Fruit fly (Drosophila melanogaster) whole organism, embryonic: ENCODE results near the gene PIG-L.

Experiments
- Ada2b ChIP-seq: fragments of 200-800 bp; sonication (Bioruptor generic); IDR thresholded peaks from 2 replicates; pipeline ENCODE4 v1.3.6; 2022; ENCODE audit warnings: missing biosample characterization, missing genetic modification characterization
- Bdp1 ChIP-seq: fragments of 200-800 bp; sonication (Bioruptor generic); optimal IDR thresholded peaks from 3 replicates; lab custom pipeline; 2016; ENCODE audit warnings: missing biosample characterization, missing genetic modification characterization
- C15 ChIP-seq: fragments of 200-800 bp; sonication (Bioruptor generic); IDR thresholded peaks from 3 replicates; pipeline ENCODE4 v1.3.6; 2022; ENCODE audit warnings: missing biosample characterization, missing genetic modification characterization
- CG1024 ChIP-seq: fragments of 200-800 bp; sonication (Bioruptor generic); IDR thresholded peaks from 2 replicates; pipeline ENCODE4 v1.3.6; 2022; ENCODE audit warnings: missing biosample characterization, missing genetic modification characterization
- CG10462 ChIP-seq: fragments of 200-800 bp; sonication (Bioruptor generic); optimal IDR thresholded peaks from 2 replicates; lab custom pipeline; 2016; ENCODE audit warnings: missing biosample characterization, missing genetic modification characterization
- CG11247 ChIP-seq: fragments of 200-800 bp; sonication (Bioruptor generic); IDR thresholded peaks from 2 replicates; pipeline ENCODE4 v1.3.6; 2022; ENCODE audit warnings: missing biosample characterization, missing genetic modification characterization
- CG11695 ChIP-seq: fragments of 200-800 bp; sonication (Bioruptor generic); IDR thresholded peaks from 3 replicates; pipeline ENCODE4 v1.3.6; 2022; ENCODE audit warnings: missing biosample characterization, missing genetic modification characterization
- CG12299 ChIP-seq: fragments of 200-800 bp; sonication (Bioruptor generic); optimal IDR thresholded peaks from 2 replicates; lab custom pipeline; 2018; ENCODE audit warnings: missing biosample characterization, mild to moderate bottlenecking, missing genetic modification characterization
- CG12391 ChIP-seq: fragments of 200-800 bp; sonication (Bioruptor generic); optimal IDR thresholded peaks from 3 replicates; lab custom pipeline; 2018; ENCODE audit warnings: missing biosample characterization, mild to moderate bottlenecking, missing genetic modification characterization, moderate library complexity
- CG13287 ChIP-seq: fragments of 200-800 bp; sonication (Bioruptor generic); IDR thresholded peaks from 2 replicates; pipeline ENCODE4 v1.3.6; 2022; ENCODE audit warnings: missing biosample characterization, missing genetic modification characterization; ENCODE audit not compliant: partially characterized antibody
- CG13424 ChIP-seq: fragments of 200-800 bp; sonication (Bioruptor generic); optimal IDR thresholded peaks from 2 replicates; lab custom pipeline; 2019; ENCODE audit warnings: missing biosample characterization, mild to moderate bottlenecking, missing genetic modification characterization, moderate library complexity
- CG14014 ChIP-seq: fragments of 200-800 bp; sonication (Bioruptor generic); IDR thresholded peaks from 2 replicates; pipeline ENCODE4 v1.3.6; 2022; ENCODE audit warnings: missing biosample characterization, missing genetic modification characterization
- CG14710 ChIP-seq: fragments of 200-800 bp; sonication (Bioruptor generic); optimal IDR thresholded peaks from 3 replicates; lab custom pipeline; 2019; ENCODE audit warnings: missing biosample characterization, mild to moderate bottlenecking, missing genetic modification characterization, moderate library complexity
- CG1603 ChIP-seq: fragments of 200-800 bp; sonication (Bioruptor generic); optimal IDR thresholded peaks from 2 replicates; lab custom pipeline; 2019; ENCODE audit warnings: missing biosample characterization, mild to moderate bottlenecking, missing genetic modification characterization, moderate library complexity
- CG18764 ChIP-seq: fragments of 200-800 bp; sonication (Bioruptor generic); optimal IDR thresholded peaks from 3 replicates; lab custom pipeline; 2016; ENCODE audit warnings: missing biosample characterization, missing genetic modification characterization
- CG34422 ChIP-seq: fragments of 200-800 bp; sonication (Bioruptor generic); IDR thresholded peaks from 3 replicates; pipeline ENCODE4 v1.3.6; 2022; ENCODE audit warnings: missing biosample characterization, missing genetic modification characterization
- CG6765 ChIP-seq: fragments of 200-800 bp; sonication (Bioruptor generic); optimal IDR thresholded peaks from 3 replicates; lab custom pipeline; 2017; ENCODE audit warnings: missing biosample characterization, mild to moderate bottlenecking, missing genetic modification characterization
- CG8478 ChIP-seq: fragments of >200 bp; optimal IDR thresholded peaks from 2 replicates; lab custom pipeline; 2018
- CG9797 ChIP-seq: fragments of 200-800 bp; sonication (Bioruptor generic); optimal IDR thresholded peaks from 3 replicates; lab custom pipeline; 2018; ENCODE audit warnings: missing biosample characterization, mild to moderate bottlenecking, missing genetic modification characterization
- D19B ChIP-seq: fragments of 200-800 bp; sonication (Bioruptor generic); optimal IDR thresholded peaks from 2 replicates; lab custom pipeline; 2017; ENCODE audit warnings: missing biosample characterization, mild to moderate bottlenecking, missing genetic modification characterization
- Dfd ChIP-seq, 2 experiments: fragments of >200 bp; optimal IDR thresholded peaks; 2 replicates each; lab custom pipeline; 2017; ENCODE audit warnings: missing biosample characterization in 2 of 2, missing genetic modification characterization in 2 of 2
- E2f2 ChIP-seq: fragments of 200-800 bp; sonication (Bioruptor generic); IDR thresholded peaks from 2 replicates; pipeline ENCODE4 v1.3.6; 2022; ENCODE audit warnings: missing biosample characterization, missing genetic modification characterization
- Hand ChIP-seq: fragments of 200-800 bp; sonication (Bioruptor generic); optimal IDR thresholded peaks from 2 replicates; lab custom pipeline; 2017; ENCODE audit warnings: mild to moderate bottlenecking, missing biosample characterization, missing genetic modification reagents, missing genetic modification characterization
- Hmx ChIP-seq: fragments of 200-800 bp; sonication (Bioruptor generic); optimal IDR thresholded peaks from 2 replicates; lab custom pipeline; 2016; ENCODE audit warnings: missing biosample characterization, missing genetic modification characterization
- MTF-1 ChIP-seq: fragments of 200-800 bp; sonication (Bioruptor generic); optimal IDR thresholded peaks from 2 replicates; lab custom pipeline; 2018; ENCODE audit warnings: missing biosample characterization, mild to moderate bottlenecking, missing genetic modification characterization, borderline replicate concordance
- Max ChIP-seq: fragments of 200-800 bp; sonication (Bioruptor generic); optimal IDR thresholded peaks from 2 replicates; lab custom pipeline; 2016; ENCODE audit warnings: missing biosample characterization, mild to moderate bottlenecking, missing genetic modification characterization
- Nf-YA ChIP-seq: fragments of 200-800 bp; sonication (Bioruptor generic); IDR thresholded peaks from 2 replicates; pipeline ENCODE4 v1.3.6; 2022; ENCODE audit warnings: missing biosample characterization, missing genetic modification characterization
- PHDP ChIP-seq: fragments of 200-800 bp; sonication (Bioruptor generic); optimal IDR thresholded peaks from 3 replicates; lab custom pipeline; 2018; ENCODE audit warnings: missing biosample characterization, mild to moderate bottlenecking, missing genetic modification characterization, moderate library complexity
- Poxn ChIP-seq: fragments of 200-800 bp; sonication (Bioruptor generic); IDR thresholded peaks from 2 replicates; pipeline ENCODE4 v1.3.6; 2022; ENCODE audit warnings: missing biosample characterization, missing genetic modification characterization
- Sox100B ChIP-seq: fragments of 200-800 bp; sonication (Bioruptor generic); optimal IDR thresholded peaks from 3 replicates; lab custom pipeline; 2018; ENCODE audit warnings: missing biosample characterization, mild to moderate bottlenecking, missing genetic modification characterization
- Spps ChIP-seq: fragments of 200-800 bp; sonication (Bioruptor generic); optimal IDR thresholded peaks from 2 replicates; lab custom pipeline; 2018; ENCODE audit warnings: missing biosample characterization, mild to moderate bottlenecking, missing genetic modification characterization
- Ssrp ChIP-seq: fragments of 200-800 bp; sonication (Bioruptor generic); optimal IDR thresholded peaks from 2 replicates; lab custom pipeline; 2018; ENCODE audit warnings: missing biosample characterization, mild to moderate bottlenecking, missing genetic modification characterization, moderate library complexity
- amos ChIP-seq: fragments of 200-800 bp; sonication (Bioruptor generic); IDR thresholded peaks from 2 replicates; pipeline ENCODE4 v1.3.6; 2022; ENCODE audit warnings: missing biosample characterization, missing genetic modification characterization; ENCODE audit not compliant: partially characterized antibody
- ase ChIP-seq: fragments of 200-800 bp; sonication (Bioruptor generic); IDR thresholded peaks from 3 replicates; pipeline ENCODE4 v1.3.6; 2022; ENCODE audit warnings: missing biosample characterization, missing genetic modification characterization
- ash1 ChIP-seq: fragments of 200-800 bp; sonication (Bioruptor generic); optimal IDR thresholded peaks from 2 replicates; lab custom pipeline; 2018; ENCODE audit warnings: missing biosample characterization, mild to moderate bottlenecking, missing genetic modification characterization
- chn ChIP-seq: fragments of 200-800 bp; sonication (Bioruptor generic); optimal IDR thresholded peaks from 2 replicates; lab custom pipeline; 2016; ENCODE audit warnings: missing biosample characterization, missing genetic modification characterization
- dan ChIP-seq: fragments of 200-800 bp; sonication (Bioruptor generic); IDR thresholded peaks from 2 replicates; pipeline ENCODE4 v1.3.6; 2022; ENCODE audit warnings: missing biosample characterization, missing genetic modification characterization
- dmrt99B ChIP-seq: fragments of 200-800 bp; sonication (Bioruptor generic); optimal IDR thresholded peaks from 2 replicates; lab custom pipeline; 2018; ENCODE audit warnings: missing biosample characterization, mild to moderate bottlenecking, missing genetic modification characterization, moderate library complexity
- insv ChIP-seq, 2 experiments: fragments of 200-800 bp; sonication (Bioruptor generic); optimal IDR thresholded peaks; 3 replicates each; lab custom pipeline; 2016 to 2018; ENCODE audit warnings: missing biosample characterization in 2 of 2, missing genetic modification characterization in 2 of 2
- kni ChIP-seq: fragments of 200-800 bp; sonication (Bioruptor generic); optimal IDR thresholded peaks from 3 replicates; lab custom pipeline; 2017; ENCODE audit warnings: mild to moderate bottlenecking, missing biosample characterization, missing genetic modification reagents, missing genetic modification characterization
- luna ChIP-seq: fragments of 200-800 bp; sonication (Bioruptor generic); optimal IDR thresholded peaks from 2 replicates; lab custom pipeline; 2016; ENCODE audit warnings: missing biosample characterization, missing genetic modification characterization
- onecut ChIP-seq: fragments of 200-800 bp; sonication (Bioruptor generic); IDR thresholded peaks from 2 replicates; pipeline ENCODE4 v1.3.6; 2022; ENCODE audit warnings: missing biosample characterization, missing genetic modification characterization
- phol ChIP-seq: fragments of 200-800 bp; sonication (Bioruptor generic); optimal IDR thresholded peaks from 3 replicates; lab custom pipeline; 2018; ENCODE audit warnings: missing biosample characterization, mild to moderate bottlenecking, missing genetic modification characterization, moderate library complexity
- pita ChIP-seq: fragments of 200-800 bp; sonication (Bioruptor generic); optimal IDR thresholded peaks from 2 replicates; lab custom pipeline; 2017; ENCODE audit warnings: missing biosample characterization, mild to moderate bottlenecking, missing genetic modification characterization
- sim ChIP-seq: fragments of 200-800 bp; sonication (Bioruptor generic); IDR thresholded peaks from 2 replicates; pipeline ENCODE4 v1.3.6; 2022; ENCODE audit warnings: missing biosample characterization, missing genetic modification characterization
- sob ChIP-seq: fragments of 200-800 bp; sonication (Bioruptor generic); IDR thresholded peaks from 2 replicates; pipeline ENCODE4 v1.3.6; 2022; ENCODE audit warnings: missing biosample characterization, missing genetic modification characterization
- sqz ChIP-seq: fragments of 200-800 bp; sonication (Bioruptor generic); optimal IDR thresholded peaks from 3 replicates; lab custom pipeline; 2018; ENCODE audit warnings: missing biosample characterization, mild to moderate bottlenecking, missing genetic modification characterization
- tna ChIP-seq: fragments of 200-800 bp; sonication (Bioruptor generic); IDR thresholded peaks from 2 replicates; pipeline ENCODE4 v1.3.6; 2022; ENCODE audit warnings: missing biosample characterization, missing genetic modification characterization; ENCODE audit not compliant: partially characterized antibody
- usp ChIP-seq: fragments of >200 bp; optimal IDR thresholded peaks from 2 replicates; lab custom pipeline; 2017; ENCODE audit warnings: missing biosample characterization, missing genetic modification characterization
- yki ChIP-seq: fragments of >200 bp; optimal IDR thresholded peaks from 3 replicates; lab custom pipeline; 2018

Gene PIG-L

dm6 chr3R:20008372-20009051 lies 12.6 kb downstream of the PIG-L start, which contains the start of the genes Hs6st and MED25 (continued):
- no peak; the same call in 1 of the 2 replicates for TF ChIP-seq CG1024 (GFP tag; lab: Robert Waterston, UW)
- TF ChIP-seq Ada2b (GFP tag; lab: Robert Waterston, UW), result no peak; the same call in 1 of the 2 replicates
- TF ChIP-seq phol (tag; lab: Kevin White, UChicago), result peak; percentile 79
- TF ChIP-seq CG9797 (GFP tag; lab: Kevin White, UChicago), result peak; percentile 52
- no peak for TF ChIP-seq CG1603 (tag; lab: Kevin White, UChicago)
- TF ChIP-seq Nf-YA (GFP tag; lab: Robert Waterston, UW), result 0 out of 2 replicates have a peak, but pooled peaks have one; percentile 9
- no peak for TF ChIP-seq Bdp1
- peak; percentile 62 for TF ChIP-seq sob (GFP tag; lab: Robert Waterston, UW)
- peak; percentile 73 for TF ChIP-seq CG13287 (GFP tag; lab: Robert Waterston, UW)
- TF ChIP-seq Hmx (GFP tag; lab: Kevin White, UChicago), result no peak
- no peak for TF ChIP-seq CG11695
- TF ChIP-seq chn (GFP tag; lab: Kevin White, UChicago), result no peak
- peak; percentile 34 for TF ChIP-seq tna (GFP tag; lab: Robert Waterston, UW)
- TF ChIP-seq Poxn, result no peak
- TF ChIP-seq CG13424 (tag; lab: Kevin White, UChicago), result no peak
- TF ChIP-seq PHDP (tag; lab: Kevin White, UChicago), result peak; percentile 24
- no peak for TF ChIP-seq D19B (GFP tag; lab: Kevin White, UChicago)
- TF ChIP-seq Dfd (GFP tag; optimal IDR thresholded peaks at IDR 0.05; lab: Kevin White, UChicago), result no peak
- no peak for TF ChIP-seq CG12299 (tag; lab: Kevin White, UChicago)
- no peak for TF ChIP-seq ase (GFP tag; lab: Robert Waterston, UW)
- no peak for TF ChIP-seq CG8478
- peak; percentile 50 for TF ChIP-seq kni
- TF ChIP-seq Spps, result no peak
- no peak for TF ChIP-seq dmrt99B (tag; lab: Kevin White, UChicago)
- TF ChIP-seq Hand (GFP tag; lab: Kevin White, UChicago), result no peak
- TF ChIP-seq sim (GFP tag; lab: Robert Waterston, UW), result 0 out of 2 replicates have a peak, but pooled peaks have one; percentile 24
- TF ChIP-seq luna (GFP tag; lab: Kevin White, UChicago), result no peak
- no peak for TF ChIP-seq yki (lab: Kevin White, UChicago)
- peak; percentile 72; the same call in 1 of the 2 replicates for TF ChIP-seq amos (GFP tag; lab: Robert Waterston, UW)
- TF ChIP-seq onecut (GFP tag; lab: Robert Waterston, UW), result peak; percentile 46; the same call in 1 of the 2 replicates
- TF ChIP-seq pita (GFP tag; lab: Kevin White, UChicago), result no peak
- TF ChIP-seq Sox100B (GFP tag; lab: Kevin White, UChicago), result no peak
- peak; percentile 55 for TF ChIP-seq E2f2 (GFP tag; lab: Robert Waterston, UW)
- no peak for TF ChIP-seq ash1 (GFP tag; lab: Kevin White, UChicago)
- TF ChIP-seq CG18764 (GFP tag; lab: Kevin White, UChicago), result peak; percentile 43
- TF ChIP-seq CG14710 (tag; lab: Kevin White, UChicago), result peak; percentile 88
- peak in 1 of 2 experiments; percentile 48 for TF ChIP-seq insv (GFP tag; optimal IDR thresholded peaks at IDR 0.05; lab: Kevin White, UChicago)
- peak; percentile 84; the same call in 1 of the 3 replicates for TF ChIP-seq CG34422 (GFP tag; lab: Robert Waterston, UW)
- TF ChIP-seq CG11247 (GFP tag; lab: Robert Waterston, UW), result peak; percentile 29; the same call in 1 of the 2 replicates
- no peak for TF ChIP-seq Ssrp (tag; lab: Kevin White, UChicago)
- peak; percentile 17 for TF ChIP-seq CG6765 (GFP tag; lab: Kevin White, UChicago)
- TF ChIP-seq CG12391 (tag; lab: Kevin White, UChicago), result peak; percentile 55
- peak; percentile 44 for TF ChIP-seq Max (GFP tag; lab: Kevin White, UChicago)
- no peak for TF ChIP-seq CG10462 (GFP tag; lab: Kevin White, UChicago)
- TF ChIP-seq C15 (GFP tag; lab: Robert Waterston, UW), result 0 out of 3 replicates have a peak, but pooled peaks have one; percentile 32
- TF ChIP-seq dan, result no peak
- no peak for TF ChIP-seq usp (GFP tag; lab: Kevin White, UChicago)
- peak; percentile 40; the same call in 1 of the 2 replicates for TF ChIP-seq CG14014
- TF ChIP-seq sqz, result no peak
- peak; percentile 6 for TF ChIP-seq MTF-1 (GFP tag; lab: Kevin White, UChicago)
